Worm (Caenorhabditis elegans) whole organism, L1 larva: Measurements from ENCODE around the gene T05H10.1.
A peak's percentile ranks its signal among the peaks of the same experiment; 100 is the strongest.

Source experiments
- C04F5.9 ChIP-seq: sonication (generic microtip); optimal IDR thresholded peaks from 2 replicates; lab custom pipeline; 2016; ENCODE audit warnings: missing genetic modification characterization, missing compliant biosample characterization
- C16A3.4 ChIP-seq: fragments of 150-350 bp; optimal IDR thresholded peaks from 2 replicates; lab custom pipeline; 2014; ENCODE audit warnings: missing biosample characterization, missing genetic modification characterization
- C34B4.2 ChIP-seq: sonication (generic microtip); optimal IDR thresholded peaks from 2 replicates; lab custom pipeline; 2017; ENCODE audit warnings: mild to moderate bottlenecking, missing genetic modification characterization, missing compliant biosample characterization
- Y116A8C.19 ChIP-seq: sonication (generic microtip); optimal IDR thresholded peaks from 2 replicates; lab custom pipeline; 2016; ENCODE audit warnings: missing compliant biosample characterization, missing genetic modification characterization, borderline replicate concordance
- aha-1 ChIP-seq: fragments of 150-350 bp; optimal IDR thresholded peaks from 2 replicates; lab custom pipeline; 2014; ENCODE audit warnings: missing biosample characterization, missing genetic modification characterization
- ceh-63 ChIP-seq: fragments of 200-800 bp; sonication (Bioruptor generic); optimal IDR thresholded peaks from 2 replicates; lab custom pipeline; 2018; ENCODE audit warnings: mild to moderate bottlenecking, missing genetic modification characterization, missing compliant biosample characterization
- dsc-1 ChIP-seq: sonication (generic microtip); optimal IDR thresholded peaks from 2 replicates; lab custom pipeline; 2016; ENCODE audit warnings: mild to moderate bottlenecking, missing genetic modification characterization, missing compliant biosample characterization
- efl-1 ChIP-seq, 4 experiments: fragments of 150-350 bp; optimal IDR thresholded peaks in 3 of 4; peaks in 1 of 4; 1 replicate in 1 of 4; 2 replicates in 3 of 4; lab custom pipeline; 2014; ENCODE audit warnings: missing biosample characterization in 2 of 4, missing genetic modification characterization in 2 of 4, missing genetic modification reagents in 2 of 4
- egl-13 ChIP-seq: sonication (generic microtip); optimal IDR thresholded peaks from 2 replicates; lab custom pipeline; 2016; ENCODE audit warnings: missing genotype, missing genetic modification reagents, missing genetic modification characterization, missing compliant biosample characterization
- elt-2 ChIP-seq: sonication (generic microtip); optimal IDR thresholded peaks from 2 replicates; lab custom pipeline; 2016; ENCODE audit warnings: missing genetic modification characterization, mild to moderate bottlenecking, inconsistent platforms, missing compliant biosample characterization, missing genetic modification reagents
- fkh-10 ChIP-seq: sonication (generic microtip); optimal IDR thresholded peaks from 2 replicates; lab custom pipeline; 2017; ENCODE audit warnings: missing biosample characterization, missing genetic modification reagents, missing genetic modification characterization
- fkh-8 ChIP-seq: sonication (generic microtip); optimal IDR thresholded peaks from 2 replicates; lab custom pipeline; 2016; ENCODE audit warnings: mild to moderate bottlenecking, missing genetic modification characterization, missing compliant biosample characterization
- grh-1 ChIP-seq: fragments of 200-800 bp; sonication (Bioruptor generic); IDR thresholded peaks from 2 replicates; pipeline ENCODE4 v1.3.6; 2022; ENCODE audit warnings: missing genetic modification reagents, missing genetic modification characterization, missing compliant biosample characterization
- hpl-2 ChIP-seq: fragments of 150-350 bp; optimal IDR thresholded peaks from 2 replicates; lab custom pipeline; 2014; ENCODE audit warnings: missing biosample characterization, missing genetic modification reagents, missing genetic modification characterization
- irx-1 ChIP-seq: sonication (generic microtip); optimal IDR thresholded peaks from 2 replicates; lab custom pipeline; 2016; ENCODE audit warnings: missing genetic modification characterization, missing compliant biosample characterization
- isw-1 ChIP-seq: fragments of 200-800 bp; sonication (Bioruptor generic); IDR thresholded peaks from 2 replicates; pipeline ENCODE4 v1.3.6; 2022; ENCODE audit warnings: missing genetic modification characterization, missing compliant biosample characterization
- jun-1 ChIP-seq: fragments of 150-350 bp; optimal IDR thresholded peaks from 2 replicates; lab custom pipeline; 2014; ENCODE audit warnings: missing biosample characterization, missing genetic modification reagents, missing genetic modification characterization
- lin-13 ChIP-seq: fragments of 150-350 bp; optimal IDR thresholded peaks from 2 replicates; lab custom pipeline; 2014; ENCODE audit warnings: missing biosample characterization, missing genetic modification reagents, missing genetic modification characterization
- lin-15B ChIP-seq: fragments of 150-350 bp; sonication (generic microtip); optimal IDR thresholded peaks from 3 replicates; lab custom pipeline; 2014; ENCODE audit warnings: missing biosample characterization, missing genetic modification characterization
- lin-35 ChIP-seq, 2 experiments: fragments of 150-350 bp; optimal IDR thresholded peaks; 2 replicates each; lab custom pipeline; 2014; ENCODE audit warnings: missing biosample characterization in 2 of 2, missing genetic modification characterization in 2 of 2, missing genetic modification reagents in 2 of 2
- lin-39 ChIP-seq: fragments of 150-350 bp; optimal IDR thresholded peaks from 2 replicates; lab custom pipeline; 2014; ENCODE audit warnings: missing biosample characterization, missing genetic modification reagents, missing genetic modification characterization
- lir-3 ChIP-seq: sonication (generic microtip); optimal IDR thresholded peaks from 2 replicates; lab custom pipeline; 2016; ENCODE audit warnings: mild to moderate bottlenecking, missing genetic modification characterization, moderate library complexity, missing compliant biosample characterization; ENCODE audit not compliant: poor library complexity
- lsy-2 ChIP-seq, 2 experiments: fragments of 150-350 bp; optimal IDR thresholded peaks; 2 replicates each; lab custom pipeline; 2014; ENCODE audit warnings: missing biosample characterization in 2 of 2, missing genetic modification characterization in 2 of 2
- mdl-1 ChIP-seq, 2 experiments: fragments of 150-350 bp; optimal IDR thresholded peaks; 2 replicates each; lab custom pipeline; 2014 to 2017; ENCODE audit warnings: missing biosample characterization in 2 of 2, missing genetic modification characterization in 2 of 2, inconsistent platforms in 1 of 2
- mef-2 ChIP-seq: fragments of 150-350 bp; optimal IDR thresholded peaks from 2 replicates; lab custom pipeline; 2014; ENCODE audit warnings: missing biosample characterization, missing genetic modification characterization
- mep-1 ChIP-seq: fragments of 150-350 bp; optimal IDR thresholded peaks from 2 replicates; lab custom pipeline; 2014; ENCODE audit warnings: missing biosample characterization, missing genetic modification characterization
- nhr-11 ChIP-seq: fragments of 150-350 bp; optimal IDR thresholded peaks from 2 replicates; lab custom pipeline; 2014; ENCODE audit warnings: missing biosample characterization, missing genetic modification characterization
- nhr-20 ChIP-seq: sonication (generic microtip); optimal IDR thresholded peaks from 2 replicates; lab custom pipeline; 2016; ENCODE audit warnings: mild to moderate bottlenecking, missing genetic modification characterization, missing compliant biosample characterization
- nhr-237 ChIP-seq: fragments of 150-350 bp; optimal IDR thresholded peaks from 2 replicates; lab custom pipeline; 2014; ENCODE audit warnings: missing biosample characterization, missing genetic modification characterization
- nhr-28 ChIP-seq: fragments of 150-350 bp; optimal IDR thresholded peaks from 2 replicates; lab custom pipeline; 2014; ENCODE audit warnings: missing biosample characterization, missing genetic modification characterization
- nhr-47 ChIP-seq: sonication (generic microtip); optimal IDR thresholded peaks from 2 replicates; lab custom pipeline; 2016; ENCODE audit warnings: mild to moderate bottlenecking, missing genetic modification characterization, moderate library complexity, missing compliant biosample characterization
- nhr-71 ChIP-seq: sonication (generic microtip); optimal IDR thresholded peaks from 2 replicates; lab custom pipeline; 2016; ENCODE audit warnings: mild to moderate bottlenecking, missing genetic modification characterization, moderate library complexity, missing compliant biosample characterization
- nhr-90 ChIP-seq: sonication (generic microtip); optimal IDR thresholded peaks from 2 replicates; lab custom pipeline; 2016; ENCODE audit warnings: mild to moderate bottlenecking, missing genetic modification characterization, missing compliant biosample characterization; ENCODE audit not compliant: poor library complexity
- pax-3 ChIP-seq: fragments of 200-800 bp; sonication (Bioruptor generic); optimal IDR thresholded peaks from 2 replicates; lab custom pipeline; 2018; ENCODE audit warnings: mild to moderate bottlenecking, missing genetic modification characterization, moderate library complexity, missing compliant biosample characterization
- pqm-1 ChIP-seq: sonication (generic microtip); optimal IDR thresholded peaks from 3 replicates; lab custom pipeline; 2017; ENCODE audit warnings: missing biosample characterization, missing genetic modification characterization
- rnt-1 ChIP-seq: sonication (generic microtip); optimal IDR thresholded peaks from 2 replicates; lab custom pipeline; 2016; ENCODE audit warnings: mild to moderate bottlenecking, missing genetic modification characterization, moderate library complexity, missing compliant biosample characterization
- skn-1 ChIP-seq: fragments of 150-350 bp; optimal IDR thresholded peaks from 2 replicates; lab custom pipeline; 2014; ENCODE audit warnings: missing biosample characterization, missing genetic modification characterization
- snu-23 ChIP-seq: sonication (generic microtip); optimal IDR thresholded peaks from 2 replicates; lab custom pipeline; 2016; ENCODE audit warnings: missing genetic modification characterization, missing compliant biosample characterization
- sox-4 ChIP-seq: sonication (generic microtip); optimal IDR thresholded peaks from 2 replicates; lab custom pipeline; 2016; ENCODE audit warnings: missing genetic modification characterization, missing compliant biosample characterization
- sptf-1 ChIP-seq: fragments of 150-350 bp; optimal IDR thresholded peaks from 2 replicates; lab custom pipeline; 2014; ENCODE audit warnings: missing biosample characterization, missing genetic modification characterization
- swsn-7 ChIP-seq: sonication (generic microtip); optimal IDR thresholded peaks from 2 replicates; lab custom pipeline; 2016; ENCODE audit warnings: missing genetic modification characterization, missing compliant biosample characterization
- unc-62 ChIP-seq: fragments of 150-350 bp; optimal IDR thresholded peaks from 2 replicates; lab custom pipeline; 2014; ENCODE audit warnings: missing biosample characterization, missing genetic modification reagents, missing genetic modification characterization
- unc-98 ChIP-seq: fragments of 200-800 bp; sonication (Bioruptor generic); IDR thresholded peaks from 2 replicates; pipeline ENCODE4 v1.3.6; 2022; ENCODE audit warnings: missing genetic modification characterization, missing compliant biosample characterization
- vab-15 ChIP-seq: sonication (generic microtip); optimal IDR thresholded peaks from 2 replicates; lab custom pipeline; 2017; ENCODE audit warnings: missing genotype, mild to moderate bottlenecking, missing genetic modification characterization, missing compliant biosample characterization
- xbp-1 ChIP-seq: sonication (generic microtip); optimal IDR thresholded peaks from 2 replicates; lab custom pipeline; 2016; ENCODE audit warnings: missing genetic modification characterization, missing compliant biosample characterization
- zag-1 ChIP-seq: fragments of 150-350 bp; optimal IDR thresholded peaks from 2 replicates; lab custom pipeline; 2014; ENCODE audit warnings: missing biosample characterization, missing genetic modification characterization

T05H10.1 gene

ce11 chrII:8035667-8036066 lies 6.7 kb upstream of the T05H10.1 start, which contains the start of gene sap-49:
sap-49 (minus strand) TSS chrII:8035767.
- TF ChIP-seq nhr-237 (tag; lab: Kevin White, UChicago) (no peak), hpl-2 (GFP tag; lab: Kevin White, UChicago) (no peak), nhr-71 (tag; lab: Kevin White, UChicago) (no peak), mdl-1 (tag; optimal IDR thresholded peaks at IDR 0.05; lab: Kevin White, UChicago) (no peak), vab-15 (tag; lab: Kevin White, UChicago) (no peak), snu-23 (no peak), mep-1 (tag; lab: Kevin White, UChicago) (no peak), nhr-28 (tag; lab: Kevin White, UChicago) (no peak), sptf-1 (tag; lab: Kevin White, UChicago) (no peak), mef-2 (tag; lab: Kevin White, UChicago) (no peak), rnt-1 (tag; lab: Kevin White, UChicago) (no peak)

- TF ChIP-seq dsc-1 = no peak
- TF ChIP-seq fkh-10 (GFP tag; lab: Kevin White, UChicago) = no peak
- TF ChIP-seq Y116A8C.19 (tag; lab: Kevin White, UChicago) = no peak
- no peak for TF ChIP-seq vab-15 (tag; lab: Kevin White, UChicago)
- no peak for TF ChIP-seq C16A3.4 (tag; lab: Kevin White, UChicago)
- no peak for TF ChIP-seq aha-1 (tag; lab: Kevin White, UChicago)
- TF ChIP-seq nhr-11 = no peak
- no peak for TF ChIP-seq elt-2 (tag; lab: Kevin White, UChicago)
- no peak for TF ChIP-seq zag-1 (tag; lab: Kevin White, UChicago)
- TF ChIP-seq grh-1 (GFP tag; lab: Robert Waterston, UW) = no peak
- TF ChIP-seq swsn-7 (tag; lab: Kevin White, UChicago) = no peak
- no peak for TF ChIP-seq C04F5.9 (tag; lab: Kevin White, UChicago)
Observed at ce11 chrII:8037246-8037645, 5.1 kb upstream of the T05H10.1 start, which contains the start of gene arp-6. arp-6 (minus strand) TSS chrII:8037346.

- TF ChIP-seq Y116A8C.19 (tag; lab: Kevin White, UChicago) = no peak
- TF ChIP-seq unc-62 (GFP tag; lab: Kevin White, UChicago) = no peak
- no peak for TF ChIP-seq nhr-28 (tag; lab: Kevin White, UChicago)
- TF ChIP-seq jun-1 (tag; lab: Kevin White, UChicago) = no peak
- TF ChIP-seq zag-1 (tag; lab: Kevin White, UChicago) = no peak
- no peak for TF ChIP-seq xbp-1 (tag; lab: Kevin White, UChicago)
- no peak for TF ChIP-seq C34B4.2 (tag; lab: Kevin White, UChicago)
- TF ChIP-seq lin-39 = no peak
Observed at ce11 chrII:8037863-8038262, 4.5 kb upstream of the T05H10.1 start, which contains the start of gene C08B11.9. C08B11.9 (minus strand) TSS chrII:8038169.

ce11 chrII:8039416-8039815 lies 3.0 kb upstream of the T05H10.1 start, which contains the start of the genes ubh-4 and algn-6:
ubh-4 (minus strand) TSS chrII:8039597.
algn-6 (plus strand) TSS chrII:8039802.
- TF ChIP-seq swsn-7 (tag; lab: Kevin White, UChicago) (peak; percentile 46), lir-3 (tag; lab: Kevin White, UChicago) (peak; percentile 80), skn-1 (peak; percentile 31), isw-1 (GFP tag; lab: Robert Waterston, UW) (peak; percentile 34), ceh-63 (GFP tag; lab: Kevin White, UChicago) (no peak), nhr-20 (tag; lab: Kevin White, UChicago) (peak; percentile 72), sox-4 (no peak), egl-13 (peak; percentile 13), irx-1 (tag; lab: Kevin White, UChicago) (peak; percentile 44), nhr-90 (tag; lab: Kevin White, UChicago) (peak; percentile 53), pqm-1 (tag; lab: Kevin White, UChicago) (no peak), aha-1 (tag; lab: Kevin White, UChicago) (no peak), nhr-71 (tag; lab: Kevin White, UChicago) (peak; percentile 72), pax-3 (tag; lab: Kevin White, UChicago) (peak; percentile 65), unc-98 (no peak), nhr-47 (peak; percentile 70), lin-35 (GFP tag; optimal IDR thresholded peaks at IDR 0.05; lab: Kevin White, UChicago) (peak; percentile 62 to 80), lin-15B (peak; percentile 83), xbp-1 (tag; lab: Kevin White, UChicago) (peak; percentile 63), lin-13 (GFP tag; lab: Kevin White, UChicago) (no peak), mdl-1 (tag; optimal IDR thresholded peaks at IDR 0.05; lab: Kevin White, UChicago) (peak in 1 of 2 experiments; percentile 17), nhr-11 (no peak), rnt-1 (tag; lab: Kevin White, UChicago) (peak; percentile 74), efl-1 (optimal IDR thresholded peaks at IDR 0.05; lab: Kevin White, UChicago) (peak; percentile 67), efl-1 (GFP tag; optimal IDR thresholded peaks at IDR 0.05 in 1 of 2; lab: Kevin White, UChicago) (peak; percentile 63 to 96), lsy-2 (tag; optimal IDR thresholded peaks at IDR 0.05; lab: Kevin White, UChicago) (peak; percentile 81 to 96), fkh-8 (tag; lab: Kevin White, UChicago) (peak; percentile 49)
